Worm (Caenorhabditis elegans) whole organism, midembryonic: ENCODE measurements around the gene srz-95.

ENCODE experiments used
- T22C8.4 ChIP-seq: fragments of 200-800 bp; sonication (Bioruptor generic); IDR thresholded peaks from 2 replicates; pipeline ENCODE4 v1.3.6; 2022; ENCODE audit warnings: missing genetic modification characterization, missing compliant biosample characterization
- cog-1 ChIP-seq: sonication (generic microtip); optimal IDR thresholded peaks from 2 replicates; lab custom pipeline; 2016; ENCODE audit warnings: missing genetic modification characterization, missing compliant biosample characterization
- flt-1 ChIP-seq: fragments of 200-800 bp; sonication (Bioruptor generic); IDR thresholded peaks from 2 replicates; pipeline ENCODE4 v1.3.6; 2022; ENCODE audit warnings: missing genetic modification characterization, missing compliant biosample characterization
- klf-2 ChIP-seq: fragments of 200-800 bp; sonication (Bioruptor generic); conservative IDR thresholded peaks from 2 replicates; pipeline ENCODE4 v1.3.6; 2022; ENCODE audit warnings: missing genetic modification reagents, missing genetic modification characterization, missing compliant biosample characterization
- med-1 ChIP-seq: sonication (generic microtip); optimal IDR thresholded peaks from 2 replicates; lab custom pipeline; 2017; ENCODE audit warnings: missing genetic modification characterization, mild to moderate bottlenecking, missing compliant biosample characterization, antibody characterized with exemption, missing genetic modification reagents; ENCODE audit not compliant: insufficient read depth
- ref-1 ChIP-seq: fragments of 200-800 bp; sonication (Bioruptor generic); conservative IDR thresholded peaks from 2 replicates; pipeline ENCODE4 v1.3.6; 2022; ENCODE audit warnings: missing genetic modification reagents, missing genetic modification characterization, missing compliant biosample characterization
- tab-1 ChIP-seq: fragments of 200-800 bp; sonication (Bioruptor generic); IDR thresholded peaks from 2 replicates; pipeline ENCODE4 v1.3.6; 2022; ENCODE audit warnings: missing genetic modification characterization, missing compliant biosample characterization
- ztf-23 ChIP-seq: fragments of 200-800 bp; sonication (Bioruptor generic); IDR thresholded peaks from 2 replicates; pipeline ENCODE4 v1.3.6; 2022; ENCODE audit warnings: missing genetic modification reagents, missing genetic modification characterization, missing compliant biosample characterization
- ztf-29 ChIP-seq: fragments of 200-800 bp; sonication (Bioruptor generic); IDR thresholded peaks from 2 replicates; pipeline ENCODE4 v1.3.6; 2022; ENCODE audit warnings: missing genetic modification reagents, missing genetic modification characterization, missing compliant biosample characterization

The srz-95 gene

DNA sequence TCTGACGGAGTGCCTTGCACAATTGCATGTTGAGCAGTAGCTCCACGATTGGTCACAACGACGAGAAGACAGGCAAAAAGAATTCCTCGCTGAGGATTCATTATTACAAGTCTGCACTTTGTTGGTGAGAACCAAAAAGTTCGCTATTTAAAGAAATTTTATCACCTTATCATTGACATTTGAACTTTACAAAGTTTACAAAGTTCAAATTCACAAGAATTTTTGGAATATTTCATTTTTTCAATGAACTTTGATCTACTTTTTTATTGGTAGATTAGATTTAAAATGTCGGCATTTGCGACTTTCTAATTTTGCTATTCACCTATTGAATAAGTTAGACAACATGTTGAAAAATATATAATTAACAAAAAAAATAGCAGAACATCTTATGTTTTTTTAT is 34.5 kb downstream of the srz-95 start, which contains the start of gene F49H6.15:
TSS of gene F49H6.15 (minus strand) at position 101 of the 400 bp plus-strand sequence.
- TF ChIP-seq klf-2 (GFP tag; lab: Robert Waterston, UW) (no peak), cog-1 (tag; lab: Kevin White, UChicago) (no peak), med-1 (no peak), ref-1 (GFP tag; lab: Robert Waterston, UW) (no peak), ztf-29 (GFP tag; lab: Robert Waterston, UW) (no peak), ztf-23 (GFP tag; lab: Robert Waterston, UW) (no peak), T22C8.4 (GFP tag; lab: Robert Waterston, UW) (no peak), tab-1 (GFP tag; lab: Robert Waterston, UW) (no peak), flt-1 (no peak)

ce11 chrV:17030430-17030829 is 38.6 kb downstream of the srz-95 start:
- TF ChIP-seq ztf-29 (GFP tag; lab: Robert Waterston, UW), result no peak
- TF ChIP-seq tab-1 (GFP tag; lab: Robert Waterston, UW), result no peak
- no peak for TF ChIP-seq klf-2 (GFP tag; lab: Robert Waterston, UW)
- TF ChIP-seq ztf-23 (GFP tag; lab: Robert Waterston, UW), result no peak
- no peak for TF ChIP-seq ref-1 (GFP tag; lab: Robert Waterston, UW)
- no peak for TF ChIP-seq flt-1
- no peak for TF ChIP-seq med-1
- TF ChIP-seq T22C8.4 (GFP tag; lab: Robert Waterston, UW), result no peak
- no peak for TF ChIP-seq cog-1 (tag; lab: Kevin White, UChicago)

- TF ChIP-seq med-1, result no peak
Observed at ce11 chrV:17035850-17036249, 44.0 kb downstream of the srz-95 start, which contains the start of gene srz-94. Gene srz-94 (minus strand): TSS chrV:17035950.

DNA sequence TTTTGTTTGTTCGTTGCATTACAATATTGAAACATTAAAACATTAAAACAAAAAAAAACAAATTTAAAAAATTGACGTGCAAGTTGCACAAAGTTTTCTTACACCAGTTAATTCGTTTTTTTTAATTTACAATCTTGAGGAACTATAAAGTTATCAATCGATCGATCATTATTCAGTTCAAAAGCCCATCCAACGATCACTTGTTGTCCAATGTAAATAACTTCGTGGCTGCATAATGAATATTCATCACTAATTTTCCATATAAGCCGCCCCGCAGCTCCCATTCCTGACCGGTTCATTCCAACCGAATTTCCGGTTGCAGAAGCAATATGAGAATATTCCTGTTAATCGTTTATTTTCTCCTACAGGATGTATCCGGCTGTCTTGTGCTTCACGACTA is 50.4 kb downstream of the srz-95 start, which contains the start of gene hpo-33:
TSS of gene hpo-33 (plus strand) at position 301 of the 400 bp plus-strand sequence.
- no peak for TF ChIP-seq ztf-23 (GFP tag; lab: Robert Waterston, UW)
- TF ChIP-seq ztf-29 (GFP tag; lab: Robert Waterston, UW), result no peak
- TF ChIP-seq tab-1 (GFP tag; lab: Robert Waterston, UW), result no peak
- no peak for TF ChIP-seq cog-1 (tag; lab: Kevin White, UChicago)
